Worm (Caenorhabditis elegans) whole organism, L3 larva: Measurements from ENCODE around the gene mif-4.

Experiments
- R02D3.7 ChIP-seq: fragments of 150-350 bp; optimal IDR thresholded peaks from 2 replicates; lab custom pipeline; 2014; ENCODE audit warnings: missing biosample characterization, missing genetic modification characterization
- snpc-4 ChIP-seq: fragments of 150-350 bp; optimal IDR thresholded peaks from 2 replicates; lab custom pipeline; 2014; ENCODE audit warnings: missing biosample characterization, missing genetic modification characterization

DNA sequence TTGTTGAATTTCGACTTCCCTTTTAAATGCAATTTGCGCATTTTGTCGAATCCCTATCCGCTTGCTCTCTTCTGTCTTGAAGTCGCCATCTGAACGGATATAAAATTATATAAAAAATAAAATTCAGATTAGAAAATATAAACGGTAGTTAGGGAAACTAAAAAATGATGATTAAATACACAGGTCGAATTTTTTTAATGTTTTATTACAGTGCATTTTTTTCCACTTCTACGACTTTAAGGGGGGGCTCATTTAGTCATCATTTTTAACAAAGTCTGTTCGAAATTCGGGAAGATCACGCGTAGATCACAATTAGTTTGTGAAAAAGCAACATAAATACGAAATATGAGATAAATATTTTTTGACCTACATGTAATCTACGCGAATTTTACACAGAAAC is 7.1 kb upstream of the mif-4 start, which contains the start of gene Y73B6BL.14:
- no peak for TF ChIP-seq R02D3.7 (tag; lab: Kevin White, UChicago)
- no peak for TF ChIP-seq snpc-4 (tag; lab: Kevin White, UChicago)
